Worm (Caenorhabditis elegans): Measurements from ENCODE around the gene rad-23.

The rad-23 gene

DNA sequence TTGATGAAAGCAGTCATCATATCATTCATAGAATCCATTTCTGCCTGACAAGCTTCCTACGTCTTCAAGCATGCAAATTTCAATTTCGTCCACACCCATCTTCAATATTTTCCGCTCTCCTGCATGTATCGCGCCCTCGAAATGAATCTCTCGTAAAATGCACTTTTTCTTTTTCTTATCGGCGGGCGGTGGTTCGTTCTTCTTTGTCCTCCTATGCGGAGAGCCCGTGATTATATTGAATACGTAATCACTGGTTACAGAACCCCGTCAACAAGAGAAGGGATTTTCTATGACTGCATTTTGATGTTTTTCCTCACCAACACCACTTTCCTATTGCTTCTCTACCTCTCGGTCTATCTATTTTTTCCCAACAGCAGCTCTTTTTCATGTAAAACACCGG lies 15.9 kb downstream of the rad-23 start:
- TF ChIP-seq dmd-4 (tag; optimal IDR thresholded peaks at IDR 0.05): no peak
- TF ChIP-seq nhr-129 (tag; optimal IDR thresholded peaks at IDR 0.05): peak; percentile 25
- TF ChIP-seq nhr-25 (tag; optimal IDR thresholded peaks at IDR 0.05): no peak
- no peak for TF ChIP-seq R02D3.7 (tag; optimal IDR thresholded peaks at IDR 0.05)
- no peak for TF ChIP-seq unc-55 (GFP tag; optimal IDR thresholded peaks at IDR 0.05)
- no peak for TF ChIP-seq fos-1 (tag; optimal IDR thresholded peaks at IDR 0.05)
- no peak for TF ChIP-seq snpc-4 (tag; optimal IDR thresholded peaks at IDR 0.05)
- no peak for TF ChIP-seq nhr-12 (tag; optimal IDR thresholded peaks at IDR 0.05)
- no peak for TF ChIP-seq lin-11 (tag; optimal IDR thresholded peaks at IDR 0.05)
- TF ChIP-seq lin-13 (GFP tag; optimal IDR thresholded peaks at IDR 0.05): no peak
- TF ChIP-seq F13H6.1 (tag; optimal IDR thresholded peaks at IDR 0.05): no peak
- TF ChIP-seq unc-62 (GFP tag; optimal IDR thresholded peaks at IDR 0.05): no peak
- TF ChIP-seq mdl-1 (tag; optimal IDR thresholded peaks at IDR 0.05): no peak
- TF ChIP-seq egl-27 (tag; optimal IDR thresholded peaks at IDR 0.05): no peak
- TF ChIP-seq mab-5 (tag; optimal IDR thresholded peaks at IDR 0.05): no peak
- no peak for TF ChIP-seq lin-39 (tag; optimal IDR thresholded peaks at IDR 0.05)
- TF ChIP-seq unc-39 (tag; optimal IDR thresholded peaks at IDR 0.05): no peak
- TF ChIP-seq lsy-2 (tag; optimal IDR thresholded peaks at IDR 0.05): no peak
- TF ChIP-seq gmeb-1 (tag; optimal IDR thresholded peaks at IDR 0.05): no peak
- TF ChIP-seq zag-1 (tag; optimal IDR thresholded peaks at IDR 0.05): no peak
- peak; percentile 27 for TF ChIP-seq nhr-6 (tag; optimal IDR thresholded peaks at IDR 0.05)
- TF ChIP-seq Y55F3AM.14 (GFP tag; optimal IDR thresholded peaks at IDR 0.05): peak; percentile 16
- no peak for TF ChIP-seq sma-3 (GFP tag; optimal IDR thresholded peaks at IDR 0.05)
- TF ChIP-seq nhr-77 (tag; optimal IDR thresholded peaks at IDR 0.05): no peak
- TF ChIP-seq nhr-23 (tag; optimal IDR thresholded peaks at IDR 0.05): no peak
- no peak for TF ChIP-seq alr-1 (tag; optimal IDR thresholded peaks at IDR 0.05)
- TF ChIP-seq sma-9 (GFP tag; optimal IDR thresholded peaks at IDR 0.05): no peak
- no peak for TF ChIP-seq sma-9 (tag; optimal IDR thresholded peaks at IDR 0.05)
- TF ChIP-seq elt-1 (tag; optimal IDR thresholded peaks at IDR 0.05): no peak
- no peak for TF ChIP-seq ceh-16 (tag; optimal IDR thresholded peaks at IDR 0.05)
- TF ChIP-seq blmp-1 (tag; optimal IDR thresholded peaks at IDR 0.05; ENCODE audit: insufficient read depth): no peak
- peak; percentile 7 for TF ChIP-seq nhr-21 (tag; optimal IDR thresholded peaks at IDR 0.05)

DNA sequence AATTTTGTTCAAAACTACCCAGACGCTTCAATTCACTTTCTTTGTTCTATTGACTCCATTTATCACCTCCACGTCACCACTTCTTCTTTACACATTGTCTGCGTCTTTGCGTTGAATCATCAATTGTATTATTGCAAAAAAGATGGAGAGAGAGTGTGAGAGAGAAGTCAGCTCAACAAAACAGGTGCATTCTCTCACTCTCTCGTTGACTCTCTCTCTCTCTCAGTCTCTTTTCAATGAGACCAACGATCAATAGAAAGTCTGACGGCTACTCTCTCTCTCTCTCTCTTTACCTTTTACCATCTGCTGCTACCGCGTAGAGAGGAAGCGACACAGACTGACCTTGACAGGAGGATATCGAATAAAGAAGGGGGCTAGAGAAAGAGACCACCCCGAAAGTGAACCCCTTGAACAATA lies 16.8 kb downstream of the rad-23 start:
- peak; percentile 94 for TF ChIP-seq nhr-6 (tag; optimal IDR thresholded peaks at IDR 0.05)
- TF ChIP-seq peb-1 (tag; optimal IDR thresholded peaks at IDR 0.05): no peak
- TF ChIP-seq ztf-1 (GFP tag; conservative IDR thresholded peaks at IDR 0.05): no peak
- TF ChIP-seq skn-1 (tag; optimal IDR thresholded peaks at IDR 0.05): no peak
- TF ChIP-seq egl-27 (tag; optimal IDR thresholded peaks at IDR 0.05): peak; percentile 95
- no peak for TF ChIP-seq lin-11 (tag; optimal IDR thresholded peaks at IDR 0.05)
- TF ChIP-seq nhr-77 (tag; optimal IDR thresholded peaks at IDR 0.05): peak; percentile 49
- no peak for TF ChIP-seq ceh-82 (tag; optimal IDR thresholded peaks at IDR 0.05)
- no peak for TF ChIP-seq alr-1 (tag; optimal IDR thresholded peaks at IDR 0.05)
- no peak for TF ChIP-seq dmd-4 (tag; optimal IDR thresholded peaks at IDR 0.05)
- TF ChIP-seq blmp-1 (tag; optimal IDR thresholded peaks at IDR 0.05; ENCODE audit: insufficient read depth): peak; percentile 95
- peak; percentile 45 for TF ChIP-seq nhr-10 (tag; optimal IDR thresholded peaks at IDR 0.05)
- TF ChIP-seq ceh-16 (tag; optimal IDR thresholded peaks at IDR 0.05): peak; percentile 76
- peak; percentile 95 for TF ChIP-seq sma-3 (GFP tag; optimal IDR thresholded peaks at IDR 0.05)
- TF ChIP-seq ama-1 (optimal IDR thresholded peaks at IDR 0.05): peak; percentile 83
- TF ChIP-seq R02D3.7 (tag; optimal IDR thresholded peaks at IDR 0.05): no peak
- TF ChIP-seq sem-4 (tag; optimal IDR thresholded peaks at IDR 0.05): peak; percentile 71
- peak; percentile 96 for TF ChIP-seq F13H6.1 (tag; optimal IDR thresholded peaks at IDR 0.05)
- peak; percentile 76 for TF ChIP-seq C34F6.9 (tag; optimal IDR thresholded peaks at IDR 0.05)
- TF ChIP-seq mdl-1 (tag; optimal IDR thresholded peaks at IDR 0.05): peak; percentile 73 to 81
- peak; percentile 14 for TF ChIP-seq snpc-4 (tag; optimal IDR thresholded peaks at IDR 0.05)
- no peak for TF ChIP-seq Y55F3AM.14 (GFP tag; optimal IDR thresholded peaks at IDR 0.05)
- peak; percentile 90 for TF ChIP-seq nhr-21 (tag; optimal IDR thresholded peaks at IDR 0.05)
- no peak for TF ChIP-seq mbf-1 (tag; optimal IDR thresholded peaks at IDR 0.05)
- peak; percentile 98 for TF ChIP-seq crh-2 (tag; optimal IDR thresholded peaks at IDR 0.05)
- no peak for TF ChIP-seq nhr-12 (tag; optimal IDR thresholded peaks at IDR 0.05)
- TF ChIP-seq lin-13 (GFP tag; optimal IDR thresholded peaks at IDR 0.05): peak; percentile 84
- peak; percentile 20 for TF ChIP-seq mab-5 (tag; optimal IDR thresholded peaks at IDR 0.05)
- TF ChIP-seq lin-39 (tag; optimal IDR thresholded peaks at IDR 0.05): peak; percentile 51
- peak; percentile 1 for TF ChIP-seq nhr-11 (tag; optimal IDR thresholded peaks at IDR 0.05)
- no peak for TF ChIP-seq zag-1 (tag; optimal IDR thresholded peaks at IDR 0.05)
- peak; percentile 46 to 69 for TF ChIP-seq lsy-2 (tag; optimal IDR thresholded peaks at IDR 0.05)
- TF ChIP-seq unc-62 (GFP tag; optimal IDR thresholded peaks at IDR 0.05): no peak
- TF ChIP-seq gmeb-1 (tag; optimal IDR thresholded peaks at IDR 0.05): peak; percentile 61
- peak; percentile 96 for TF ChIP-seq nhr-25 (tag; optimal IDR thresholded peaks at IDR 0.05)
- TF ChIP-seq elt-3 (tag; optimal IDR thresholded peaks at IDR 0.05): no peak
- peak; percentile 97 for TF ChIP-seq nhr-129 (tag; optimal IDR thresholded peaks at IDR 0.05)
- no peak for TF ChIP-seq elt-1 (tag; optimal IDR thresholded peaks at IDR 0.05)
- no peak for TF ChIP-seq nhr-23 (tag; optimal IDR thresholded peaks at IDR 0.05)
- no peak for TF ChIP-seq unc-39 (tag; optimal IDR thresholded peaks at IDR 0.05)
- TF ChIP-seq fos-1 (tag; optimal IDR thresholded peaks at IDR 0.05): peak; percentile 97
- no peak for TF ChIP-seq ZK546.5 (tag; optimal IDR thresholded peaks at IDR 0.05)
- TF ChIP-seq ztf-11 (tag; optimal IDR thresholded peaks at IDR 0.05): no peak
- TF ChIP-seq nhr-237 (tag; optimal IDR thresholded peaks at IDR 0.05): peak; percentile 6
- TF ChIP-seq unc-55 (GFP tag; optimal IDR thresholded peaks at IDR 0.05): peak; percentile 88
- TF ChIP-seq aly-2 (tag; optimal IDR thresholded peaks at IDR 0.05): no peak
- peak; percentile 98 for TF ChIP-seq sma-9 (GFP tag; optimal IDR thresholded peaks at IDR 0.05)
- peak; percentile 75 for TF ChIP-seq sma-9 (tag; optimal IDR thresholded peaks at IDR 0.05)
